Worm (Caenorhabditis elegans): ENCODE data around the gene ecps-1.

DNA sequence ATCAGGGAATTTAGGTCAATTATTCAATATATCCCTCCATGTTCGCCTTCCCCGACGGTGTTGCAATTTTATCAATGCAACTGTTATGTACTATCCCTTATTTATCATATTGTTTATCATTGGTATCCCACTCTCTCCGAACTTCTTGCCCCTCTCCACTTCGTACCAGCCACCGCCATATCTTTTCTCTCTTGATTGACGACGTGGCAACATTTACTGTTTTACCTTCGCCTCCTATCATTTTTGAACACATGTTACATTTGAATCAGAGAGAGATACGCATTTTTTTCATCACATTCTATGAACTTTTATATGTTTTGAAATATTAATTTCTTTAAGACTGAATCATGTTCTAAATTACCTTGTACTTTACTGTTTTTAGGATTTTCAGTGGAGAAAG, 26.1 kb upstream of the ecps-1 start:
- TF ChIP-seq lin-39 (tag; optimal IDR thresholded peaks at IDR 0.05), result no peak
- TF ChIP-seq F13H6.1 (tag; optimal IDR thresholded peaks at IDR 0.05), result no peak
- no peak for TF ChIP-seq nhr-25 (tag; optimal IDR thresholded peaks at IDR 0.05)
